Fruit fly (Drosophila melanogaster) whole organism, embryonic: ENCODE results near the gene MEP-1.

Source experiments
- ATbp ChIP-seq: fragments of 200-800 bp; sonication (Bioruptor generic); optimal IDR thresholded peaks from 2 replicates; lab custom pipeline; 2017; ENCODE audit warnings: missing biosample characterization, mild to moderate bottlenecking, missing genetic modification characterization, missing genetic modification reagents
- BEAF-32 ChIP-seq: fragments of 200-800 bp; sonication (Bioruptor generic); optimal IDR thresholded peaks from 3 replicates; lab custom pipeline; 2017; ENCODE audit warnings: missing biosample characterization, missing genetic modification characterization, mild to moderate bottlenecking, moderate library complexity, missing genetic modification reagents
- Bgb ChIP-seq: fragments of 200-800 bp; sonication (Bioruptor generic); IDR thresholded peaks from 2 replicates; pipeline ENCODE4 v1.3.6; 2022; ENCODE audit warnings: missing biosample characterization, missing genetic modification characterization; ENCODE audit not compliant: partially characterized antibody
- Blimp-1 ChIP-seq: fragments of 200-800 bp; sonication (Bioruptor generic); optimal IDR thresholded peaks from 3 replicates; lab custom pipeline; 2018; ENCODE audit warnings: missing biosample characterization, missing genetic modification characterization, mild to moderate bottlenecking, moderate library complexity, missing genetic modification reagents
- CG10147 ChIP-seq: fragments of 200-800 bp; sonication (Bioruptor generic); optimal IDR thresholded peaks from 2 replicates; lab custom pipeline; 2019; ENCODE audit warnings: missing biosample characterization, mild to moderate bottlenecking, missing genetic modification characterization, moderate library complexity
- CG10209 ChIP-seq: fragments of 200-800 bp; sonication (Bioruptor generic); optimal IDR thresholded peaks from 3 replicates; lab custom pipeline; 2017; ENCODE audit warnings: missing biosample characterization, mild to moderate bottlenecking, missing genetic modification characterization, missing genetic modification reagents
- CG12071 ChIP-seq: fragments of 200-800 bp; sonication (Bioruptor generic); optimal IDR thresholded peaks from 3 replicates; lab custom pipeline; 2018; ENCODE audit warnings: missing biosample characterization, mild to moderate bottlenecking, missing genetic modification characterization
- CG12155 ChIP-seq: fragments of 200-800 bp; sonication (Bioruptor generic); optimal IDR thresholded peaks from 3 replicates; lab custom pipeline; 2016; ENCODE audit warnings: missing biosample characterization, missing genetic modification characterization
- CG1233 ChIP-seq: fragments of 200-800 bp; sonication (Bioruptor generic); optimal IDR thresholded peaks from 4 replicates; lab custom pipeline; 2018; ENCODE audit warnings: missing biosample characterization, mild to moderate bottlenecking, missing genetic modification characterization
- CG13123 ChIP-seq: fragments of 200-800 bp; sonication (Bioruptor generic); optimal IDR thresholded peaks from 2 replicates; lab custom pipeline; 2016; ENCODE audit warnings: missing biosample characterization, missing genetic modification characterization
- CG13296 ChIP-seq: fragments of 200-800 bp; sonication (Bioruptor generic); optimal IDR thresholded peaks from 3 replicates; lab custom pipeline; 2018; ENCODE audit warnings: missing biosample characterization, mild to moderate bottlenecking, missing genetic modification characterization
- CG1603 ChIP-seq: fragments of 200-800 bp; sonication (Bioruptor generic); optimal IDR thresholded peaks from 2 replicates; lab custom pipeline; 2019; ENCODE audit warnings: missing biosample characterization, mild to moderate bottlenecking, missing genetic modification characterization, moderate library complexity
- CG17385 ChIP-seq: fragments of 200-800 bp; sonication (Bioruptor generic); optimal IDR thresholded peaks from 3 replicates; lab custom pipeline; 2018; ENCODE audit warnings: missing biosample characterization, mild to moderate bottlenecking, missing genetic modification characterization
- CG1792 ChIP-seq: fragments of 200-800 bp; sonication (Bioruptor generic); optimal IDR thresholded peaks from 2 replicates; lab custom pipeline; 2016; ENCODE audit warnings: missing biosample characterization, missing genetic modification characterization
- CG18011 ChIP-seq: fragments of 200-800 bp; sonication (Bioruptor generic); optimal IDR thresholded peaks from 2 replicates; lab custom pipeline; 2017; ENCODE audit warnings: missing biosample characterization, missing genetic modification characterization, mild to moderate bottlenecking, moderate library complexity, missing genotype
- CG18764 ChIP-seq: fragments of 200-800 bp; sonication (Bioruptor generic); optimal IDR thresholded peaks from 3 replicates; lab custom pipeline; 2016; ENCODE audit warnings: missing biosample characterization, missing genetic modification characterization
- CG30020 ChIP-seq: fragments of 200-800 bp; optimal IDR thresholded peaks from 2 replicates; lab custom pipeline; 2019; ENCODE audit warnings: missing biosample characterization, mild to moderate bottlenecking, missing genetic modification characterization, moderate library complexity
- CG31388 ChIP-seq: fragments of 200-800 bp; sonication (Bioruptor generic); optimal IDR thresholded peaks from 2 replicates; lab custom pipeline; 2016; ENCODE audit warnings: missing biosample characterization, missing genetic modification characterization
- CG33213 ChIP-seq: fragments of 200-800 bp; sonication (Bioruptor generic); optimal IDR thresholded peaks from 3 replicates; lab custom pipeline; 2016; ENCODE audit warnings: missing biosample characterization, missing genetic modification characterization
- CG8388 ChIP-seq: fragments of 200-800 bp; sonication (Bioruptor generic); optimal IDR thresholded peaks from 2 replicates; lab custom pipeline; 2019; ENCODE audit warnings: missing biosample characterization, mild to moderate bottlenecking, missing genetic modification characterization, moderate library complexity
- CG8765 ChIP-seq: fragments of 200-800 bp; sonication (Bioruptor generic); IDR thresholded peaks from 2 replicates; pipeline ENCODE4 v1.3.6; 2022; ENCODE audit warnings: missing biosample characterization, missing genetic modification characterization
- CG9727 ChIP-seq: fragments of 200-800 bp; sonication (Bioruptor generic); optimal IDR thresholded peaks from 3 replicates; lab custom pipeline; 2017; ENCODE audit warnings: missing biosample characterization, mild to moderate bottlenecking, missing genetic modification characterization
- CG9817 ChIP-seq: fragments of 200-800 bp; sonication (Bioruptor generic); optimal IDR thresholded peaks from 2 replicates; lab custom pipeline; 2018; ENCODE audit warnings: missing biosample characterization, mild to moderate bottlenecking, missing genetic modification characterization, moderate library complexity
- Ets97D ChIP-seq: fragments of 200-800 bp; sonication (Bioruptor generic); optimal IDR thresholded peaks from 3 replicates; lab custom pipeline; 2016; ENCODE audit warnings: missing biosample characterization, missing genetic modification characterization
- HLH54F ChIP-seq: fragments of 200-800 bp; sonication (Bioruptor generic); optimal IDR thresholded peaks from 3 replicates; lab custom pipeline; 2016; ENCODE audit warnings: missing biosample characterization, missing genetic modification characterization
- Hmr ChIP-seq: fragments of 200-800 bp; sonication (Bioruptor generic); optimal IDR thresholded peaks from 3 replicates; lab custom pipeline; 2017; ENCODE audit warnings: mild to moderate bottlenecking, missing biosample characterization, missing genetic modification reagents, missing genetic modification characterization
- Jarid2 ChIP-seq: fragments of 200-800 bp; sonication (Bioruptor generic); optimal IDR thresholded peaks from 3 replicates; lab custom pipeline; 2017; ENCODE audit warnings: mild to moderate bottlenecking, missing biosample characterization, missing genetic modification reagents, missing genetic modification characterization
- Poxn ChIP-seq: fragments of 200-800 bp; sonication (Bioruptor generic); IDR thresholded peaks from 2 replicates; pipeline ENCODE4 v1.3.6; 2022; ENCODE audit warnings: missing biosample characterization, missing genetic modification characterization
- Sin3A ChIP-seq: fragments of >200 bp; optimal IDR thresholded peaks from 2 replicates; lab custom pipeline; 2018
- Six4 ChIP-seq: fragments of 200-800 bp; sonication (Bioruptor generic); optimal IDR thresholded peaks from 2 replicates; lab custom pipeline; 2016; ENCODE audit warnings: missing biosample characterization, missing genetic modification characterization
- Trl ChIP-seq, 3 experiments: fragments of >200 bp in 2 of 3; fragments of 200-800 bp in 1 of 3; sonication (Bioruptor generic) in 1 of 3; optimal IDR thresholded peaks; 2 replicates in 1 of 3; 3 replicates in 2 of 3; lab custom pipeline; 2016 to 2017; ENCODE audit warnings: missing biosample characterization in 1 of 3, missing genetic modification characterization in 1 of 3
- Usf ChIP-seq: fragments of 200-800 bp; sonication (Bioruptor generic); optimal IDR thresholded peaks from 2 replicates; lab custom pipeline; 2017; ENCODE audit warnings: missing genotype, missing biosample characterization, missing genetic modification characterization
- YL-1 ChIP-seq: fragments of 200-800 bp; sonication (Bioruptor generic); optimal IDR thresholded peaks from 3 replicates; lab custom pipeline; 2017; ENCODE audit warnings: missing biosample characterization, mild to moderate bottlenecking, missing genetic modification characterization
- ara ChIP-seq: fragments of 200-800 bp; sonication (Bioruptor generic); IDR thresholded peaks from 2 replicates; pipeline ENCODE4 v1.3.6; 2022; ENCODE audit warnings: missing biosample characterization, missing genetic modification characterization
- bbx ChIP-seq: fragments of 200-800 bp; sonication (Bioruptor generic); IDR thresholded peaks from 2 replicates; pipeline ENCODE4 v1.3.6; 2022; ENCODE audit warnings: missing biosample characterization, missing genetic modification characterization; ENCODE audit not compliant: partially characterized antibody
- corto ChIP-seq: fragments of 200-800 bp; sonication (Bioruptor generic); optimal IDR thresholded peaks from 2 replicates; lab custom pipeline; 2016; ENCODE audit warnings: missing biosample characterization, mild to moderate bottlenecking, missing genetic modification characterization, moderate library complexity
- grau ChIP-seq: fragments of 200-800 bp; optimal IDR thresholded peaks from 3 replicates; lab custom pipeline; 2019; ENCODE audit warnings: missing biosample characterization, mild to moderate bottlenecking, missing genetic modification characterization, moderate library complexity
- kni ChIP-seq: fragments of 200-800 bp; sonication (Bioruptor generic); optimal IDR thresholded peaks from 3 replicates; lab custom pipeline; 2017; ENCODE audit warnings: mild to moderate bottlenecking, missing biosample characterization, missing genetic modification reagents, missing genetic modification characterization
- pho ChIP-seq: fragments of 200-800 bp; sonication (Bioruptor generic); optimal IDR thresholded peaks from 2 replicates; lab custom pipeline; 2016; ENCODE audit warnings: missing biosample characterization, missing genetic modification characterization
- schlank ChIP-seq: fragments of 200-800 bp; sonication (Bioruptor generic); optimal IDR thresholded peaks from 2 replicates; lab custom pipeline; 2018; ENCODE audit warnings: missing biosample characterization, mild to moderate bottlenecking, missing genetic modification characterization
- seq ChIP-seq: fragments of 200-800 bp; sonication (Bioruptor generic); IDR thresholded peaks from 2 replicates; pipeline ENCODE4 v1.3.6; 2022; ENCODE audit warnings: missing biosample characterization, missing genetic modification characterization
- sim ChIP-seq: fragments of 200-800 bp; sonication (Bioruptor generic); IDR thresholded peaks from 2 replicates; pipeline ENCODE4 v1.3.6; 2022; ENCODE audit warnings: missing biosample characterization, missing genetic modification characterization
- sisA ChIP-seq: fragments of 200-800 bp; sonication (Bioruptor generic); IDR thresholded peaks from 2 replicates; pipeline ENCODE4 v1.3.6; 2022; ENCODE audit warnings: missing biosample characterization, missing genetic modification characterization
- so ChIP-seq: fragments of 200-800 bp; sonication (Bioruptor generic); IDR thresholded peaks from 3 replicates; pipeline ENCODE4 v1.3.6; 2022; ENCODE audit warnings: missing biosample characterization, missing genetic modification characterization
- tgo ChIP-seq: fragments of 200-800 bp; sonication (Bioruptor generic); IDR thresholded peaks from 3 replicates; pipeline ENCODE4 v1.3.6; 2022; ENCODE audit warnings: missing biosample characterization, missing genetic modification characterization
- tx ChIP-seq: fragments of 200-800 bp; sonication (Bioruptor generic); optimal IDR thresholded peaks from 2 replicates; lab custom pipeline; 2016; ENCODE audit warnings: missing biosample characterization, missing genetic modification characterization
- unc-4 ChIP-seq: fragments of 200-800 bp; sonication (Bioruptor generic); IDR thresholded peaks from 2 replicates; pipeline ENCODE4 v1.3.6; 2022; ENCODE audit warnings: missing biosample characterization, missing genetic modification characterization; ENCODE audit not compliant: partially characterized antibody
- vvl ChIP-seq: fragments of 200-800 bp; sonication (Bioruptor generic); IDR thresholded peaks from 2 replicates; pipeline ENCODE4 v1.3.6; 2022; ENCODE audit warnings: missing biosample characterization, missing genetic modification characterization
- zen2 ChIP-seq: fragments of 200-800 bp; sonication (Bioruptor generic); IDR thresholded peaks from 3 replicates; pipeline ENCODE4 v1.3.6; 2022; ENCODE audit warnings: missing biosample characterization, missing genetic modification characterization; ENCODE audit not compliant: partially characterized antibody
- zf30C ChIP-seq: fragments of 200-800 bp; sonication (Bioruptor generic); optimal IDR thresholded peaks from 3 replicates; lab custom pipeline; 2018; ENCODE audit warnings: missing biosample characterization, mild to moderate bottlenecking, missing genetic modification characterization

The MEP-1 gene

DNA sequence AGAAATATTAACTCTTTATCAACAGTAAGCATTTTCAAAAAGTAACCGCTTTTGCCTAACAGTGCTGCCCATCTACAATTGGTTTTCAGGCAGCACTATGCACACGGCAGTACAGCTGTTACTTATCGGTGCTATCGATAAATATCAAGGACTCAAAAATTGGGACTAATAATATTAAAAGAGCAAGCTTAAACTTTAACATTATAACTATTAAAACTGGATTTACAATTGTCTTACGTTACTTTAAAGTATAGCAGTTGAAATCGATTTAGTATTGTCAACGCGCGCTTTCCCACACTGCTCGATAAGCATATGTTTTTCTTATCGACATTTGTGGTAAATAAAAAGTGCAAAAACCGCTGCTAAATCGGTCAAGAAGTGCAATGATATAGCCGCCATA, at the start of gene MEP-1, which contains the start of gene CG42245 (continued):
- TF ChIP-seq CG31388 (GFP tag; lab: Kevin White, UChicago) (peak; percentile 20), Trl (optimal IDR thresholded peaks at IDR 0.05; lab: Kevin White, UChicago) (no peak), Trl (GFP tag; optimal IDR thresholded peaks at IDR 0.05; lab: Kevin White, UChicago) (peak; percentile 52), CG12155 (GFP tag; lab: Kevin White, UChicago) (peak; percentile 56), CG12071 (GFP tag; lab: Kevin White, UChicago) (no peak), tgo (GFP tag; lab: Robert Waterston, UW) (no peak; the same call in 2 of the 3 replicates), Six4 (GFP tag; lab: Kevin White, UChicago) (peak; percentile 13), ara (GFP tag; lab: Robert Waterston, UW) (no peak), CG10147 (GFP tag; lab: Kevin White, UChicago) (peak; percentile 1), Sin3A (peak; percentile 53), Usf (GFP tag; lab: Kevin White, UChicago) (no peak), seq (GFP tag; lab: Robert Waterston, UW) (peak; percentile 8; the same call in 1 of the 2 replicates), CG1792 (GFP tag; lab: Kevin White, UChicago) (peak; percentile 45), CG30020 (tag; lab: Kevin White, UChicago) (peak; percentile 39), CG8765 (GFP tag; lab: Robert Waterston, UW) (no peak), Hmr (GFP tag; lab: Kevin White, UChicago) (peak; percentile 31), vvl (GFP tag; lab: Robert Waterston, UW) (peak; percentile 68; the same call in 1 of the 2 replicates), CG18011 (peak; percentile 29), CG13296 (GFP tag; lab: Kevin White, UChicago) (peak; percentile 32), pho (GFP tag; lab: Kevin White, UChicago) (peak; percentile 30), zen2 (no peak; the same call in 2 of the 3 replicates), grau (tag; lab: Kevin White, UChicago) (peak; percentile 55), sisA (GFP tag; lab: Robert Waterston, UW) (no peak), bbx (GFP tag; lab: Robert Waterston, UW) (peak; percentile 73), Ets97D (GFP tag; lab: Kevin White, UChicago) (peak; percentile 88), tx (GFP tag; lab: Kevin White, UChicago) (peak; percentile 25), Blimp-1 (GFP tag; lab: Kevin White, UChicago) (peak; percentile 49), CG18764 (GFP tag; lab: Kevin White, UChicago) (peak; percentile 38), Jarid2 (GFP tag; lab: Kevin White, UChicago) (no peak), sim (GFP tag; lab: Robert Waterston, UW) (no peak), CG13123 (GFP tag; lab: Kevin White, UChicago) (peak; percentile 2), corto (GFP tag; lab: Kevin White, UChicago) (peak; percentile 20), CG9817 (tag; lab: Kevin White, UChicago) (peak; percentile 18), CG33213 (GFP tag; lab: Kevin White, UChicago) (peak; percentile 44), ATbp (GFP tag; lab: Kevin White, UChicago) (peak; percentile 19), unc-4 (peak; percentile 67), HLH54F (peak; percentile 58), Bgb (GFP tag; lab: Robert Waterston, UW) (peak; percentile 69), CG9727 (GFP tag; lab: Kevin White, UChicago) (peak; percentile 42), kni (GFP tag; lab: Kevin White, UChicago) (no peak), YL-1 (peak; percentile 37), Poxn (GFP tag; lab: Robert Waterston, UW) (no peak), schlank (no peak), CG8388 (GFP tag; lab: Kevin White, UChicago) (peak; percentile 19), CG10209 (GFP tag; lab: Kevin White, UChicago) (peak; percentile 17), CG1233 (GFP tag; lab: Kevin White, UChicago) (peak; percentile 21), CG17385 (GFP tag; lab: Kevin White, UChicago) (peak; percentile 36), zf30C (no peak), so (GFP tag; lab: Robert Waterston, UW) (0 out of 3 replicates have a peak, but pooled peaks have one; percentile 12), CG1603 (tag; lab: Kevin White, UChicago) (peak; percentile 71), BEAF-32 (GFP tag; lab: Kevin White, UChicago) (peak; percentile 67)
